Fruit fly (Drosophila melanogaster): ENCODE measurements around the gene Cyp4d1.

Gene Cyp4d1

DNA sequence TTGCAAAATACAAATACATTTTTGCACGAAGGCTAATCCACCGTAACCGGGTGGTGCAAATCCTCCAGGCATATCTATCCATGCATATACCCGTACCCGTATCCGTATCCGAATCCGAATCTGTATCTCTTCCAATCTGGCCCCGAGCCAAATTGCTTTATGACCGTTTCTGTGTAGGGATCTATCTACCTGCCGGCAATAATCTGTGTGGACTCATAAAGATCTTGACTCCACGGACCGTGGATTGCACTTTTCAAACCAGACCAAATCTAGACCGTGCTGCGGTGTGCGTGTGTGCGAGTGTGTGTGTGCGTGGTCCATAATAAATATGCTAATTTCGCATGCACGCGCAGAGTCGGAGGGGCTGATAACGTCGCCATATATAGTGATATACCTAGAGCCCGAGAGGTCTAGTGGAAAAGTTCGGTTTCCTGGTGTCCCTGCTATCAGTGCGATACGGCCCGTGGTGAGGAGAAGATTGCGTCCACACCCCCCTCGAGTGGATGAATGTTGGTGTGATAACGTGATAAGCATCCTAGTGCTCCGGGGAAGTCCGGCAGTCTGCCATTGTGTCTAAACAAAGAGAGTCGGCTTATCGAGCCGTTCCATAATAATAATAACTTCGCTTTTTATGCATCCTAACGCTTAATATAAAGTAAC is 19.6 kb downstream of the Cyp4d1 start:
- TF ChIP-seq Rel (GFP tag; optimal IDR thresholded peaks at IDR 0.05) (no peak), Rel (tag; optimal IDR thresholded peaks at IDR 0.05) (peak; percentile 96), fru (GFP tag; optimal IDR thresholded peaks at IDR 0.05) (no peak)

DNA sequence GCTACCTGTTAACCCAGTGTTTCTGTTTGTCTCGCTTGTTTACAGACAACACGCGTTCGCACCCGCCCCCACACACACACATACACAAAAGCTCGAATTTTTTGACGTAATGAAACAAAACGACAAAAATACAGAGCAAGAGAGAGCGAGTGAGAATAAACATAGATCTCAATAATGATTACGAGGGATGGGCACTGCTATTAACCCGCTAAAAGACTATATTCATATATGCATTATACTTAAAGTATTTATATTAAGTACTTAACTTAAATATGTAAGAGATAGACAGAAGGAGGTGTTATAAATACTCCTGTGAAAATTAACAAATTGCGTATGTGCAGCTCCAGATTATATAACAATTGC is 20.1 kb downstream of the Cyp4d1 start:
- TF ChIP-seq brk (GFP tag; optimal IDR thresholded peaks at IDR 0.05) = no peak
- TF ChIP-seq Myc (optimal IDR thresholded peaks at IDR 0.05) = no peak
- TF ChIP-seq Mio (GFP tag; optimal IDR thresholded peaks at IDR 0.05) = no peak
- no peak for TF ChIP-seq lola (GFP tag; optimal IDR thresholded peaks at IDR 0.05)
- TF ChIP-seq Dif (GFP tag; optimal IDR thresholded peaks at IDR 0.05; ENCODE audit: partially characterized antibody) = no peak
- no peak for TF ChIP-seq dl (GFP tag; optimal IDR thresholded peaks at IDR 0.05; ENCODE audit: insufficient read depth in 1 of 2, partially characterized antibody in 2 of 2)
- TF ChIP-seq dmrt93B (GFP tag; optimal IDR thresholded peaks at IDR 0.05) = peak; percentile 7
- TF ChIP-seq sv (GFP tag; optimal IDR thresholded peaks at IDR 0.05) = peak; percentile 44
- no peak for TF ChIP-seq N (GFP tag; optimal IDR thresholded peaks at IDR 0.05)
- peak; percentile 74 for TF ChIP-seq h (GFP tag; optimal IDR thresholded peaks at IDR 0.05)
- peak; percentile 28 for TF ChIP-seq dsf (GFP tag; optimal IDR thresholded peaks at IDR 0.05; ENCODE audit: borderline replicate concordance)
- peak; percentile 64 for TF ChIP-seq br (GFP tag; optimal IDR thresholded peaks at IDR 0.05)
- TF ChIP-seq CG32264 (GFP tag; optimal IDR thresholded peaks at IDR 0.05) = peak; percentile 33
- TF ChIP-seq OdsH (GFP tag; optimal IDR thresholded peaks at IDR 0.05) = no peak
- peak; percentile 23 for TF ChIP-seq jim (GFP tag; optimal IDR thresholded peaks at IDR 0.05)
- peak; percentile 61 for TF ChIP-seq Hnf4 (GFP tag; optimal IDR thresholded peaks at IDR 0.05)
- peak; percentile 64 for TF ChIP-seq sage (GFP tag; optimal IDR thresholded peaks at IDR 0.05)
- TF ChIP-seq Abd-B (GFP tag; optimal IDR thresholded peaks at IDR 0.05) = no peak
- peak; percentile 31 for TF ChIP-seq woc (GFP tag; optimal IDR thresholded peaks at IDR 0.05)
- peak; percentile 5 for TF ChIP-seq GATAd (GFP tag; optimal IDR thresholded peaks at IDR 0.05)
- peak; percentile 44 for TF ChIP-seq fru (GFP tag; optimal IDR thresholded peaks at IDR 0.05)
- TF ChIP-seq Hr83 (GFP tag; optimal IDR thresholded peaks at IDR 0.05; ENCODE audit: poor library complexity, severe bottlenecking) = peak; percentile 90
- no peak for TF ChIP-seq Dfd (GFP tag; optimal IDR thresholded peaks at IDR 0.05)
- no peak for TF ChIP-seq usp (GFP tag; optimal IDR thresholded peaks at IDR 0.05)
- TF ChIP-seq psq (GFP tag; optimal IDR thresholded peaks at IDR 0.05) = peak; percentile 31
- no peak for TF ChIP-seq pan (optimal IDR thresholded peaks at IDR 0.05)
- no peak for TF ChIP-seq Rel (GFP tag; optimal IDR thresholded peaks at IDR 0.05)
- TF ChIP-seq Rel (tag; optimal IDR thresholded peaks at IDR 0.05) = peak; percentile 35
- TF ChIP-seq tai (GFP tag; optimal IDR thresholded peaks at IDR 0.05) = no peak
- peak; percentile 68 for TF ChIP-seq rgr (GFP tag; optimal IDR thresholded peaks at IDR 0.05)
- TF ChIP-seq HLH106 (tag; optimal IDR thresholded peaks at IDR 0.05) = peak; percentile 63
- TF ChIP-seq Hr78 (GFP tag; optimal IDR thresholded peaks at IDR 0.05) = no peak
- TF ChIP-seq foxo (GFP tag; optimal IDR thresholded peaks at IDR 0.05) = peak in 1 of 2 experiments; percentile 53
- peak; percentile 3 for TF ChIP-seq CG9705 (GFP tag; optimal IDR thresholded peaks at IDR 0.05)
- TF ChIP-seq Sp1 (GFP tag; optimal IDR thresholded peaks at IDR 0.05) = peak; percentile 46
- TF ChIP-seq Jra (GFP tag; optimal IDR thresholded peaks at IDR 0.05) = peak; percentile 69

DNA sequence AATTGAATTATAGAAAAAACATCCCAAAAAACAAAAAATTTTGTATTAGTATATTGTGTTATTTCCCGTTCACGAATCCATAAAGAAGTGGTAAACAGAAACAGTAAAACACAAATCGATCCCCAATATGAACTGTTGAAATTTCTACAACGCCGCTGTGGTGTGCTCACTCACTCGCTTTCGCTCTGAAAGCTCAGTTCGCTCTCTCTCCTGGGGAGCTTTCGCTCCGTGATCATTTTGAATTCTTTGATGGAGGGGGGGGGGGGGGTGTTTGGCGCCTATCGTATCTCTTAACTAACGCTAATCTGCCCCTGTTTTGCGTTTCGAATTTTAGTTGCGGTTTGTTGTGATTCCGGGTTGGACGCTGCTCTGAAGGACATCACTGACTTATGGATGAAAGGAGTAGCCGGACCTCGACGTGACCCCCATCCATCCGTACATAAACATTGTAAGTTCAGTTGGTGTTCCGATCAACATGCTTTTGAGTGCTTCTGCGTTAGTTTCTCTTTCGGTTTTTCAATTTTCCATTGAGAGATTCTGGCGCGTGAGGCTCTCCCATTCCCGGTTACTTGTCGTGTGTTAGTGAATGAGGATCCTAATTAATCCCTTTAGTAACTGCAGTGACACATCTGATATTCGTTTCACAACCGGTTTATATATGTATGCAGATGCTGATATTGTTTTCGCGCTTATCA is 20.7 kb downstream of the Cyp4d1 start, which contains the start of gene D2hgdh:
Gene D2hgdh, plus strand, starts transcription at position 331 of the 695 bp plus-strand sequence.
- TF ChIP-seq Mio (GFP tag; optimal IDR thresholded peaks at IDR 0.05) = no peak
- TF ChIP-seq Abd-B (GFP tag; optimal IDR thresholded peaks at IDR 0.05) = no peak
- TF ChIP-seq usp (GFP tag; optimal IDR thresholded peaks at IDR 0.05) = no peak
- peak; percentile 23 for TF ChIP-seq h (GFP tag; optimal IDR thresholded peaks at IDR 0.05)
- TF ChIP-seq Sp1 (GFP tag; optimal IDR thresholded peaks at IDR 0.05) = no peak
- no peak for TF ChIP-seq sv (GFP tag; optimal IDR thresholded peaks at IDR 0.05)
- TF ChIP-seq lola (GFP tag; optimal IDR thresholded peaks at IDR 0.05) = no peak
- no peak for TF ChIP-seq jim (GFP tag; optimal IDR thresholded peaks at IDR 0.05)
- no peak for TF ChIP-seq woc (GFP tag; optimal IDR thresholded peaks at IDR 0.05)
- TF ChIP-seq Myc (optimal IDR thresholded peaks at IDR 0.05) = no peak
- TF ChIP-seq brk (GFP tag; optimal IDR thresholded peaks at IDR 0.05) = peak; percentile 23
- no peak for TF ChIP-seq Vsx2 (GFP tag; optimal IDR thresholded peaks at IDR 0.05; ENCODE audit: partially characterized antibody)
- no peak for TF ChIP-seq dsf (GFP tag; optimal IDR thresholded peaks at IDR 0.05; ENCODE audit: borderline replicate concordance)
- peak in 1 of 2 experiments; percentile 47 for TF ChIP-seq foxo (GFP tag; optimal IDR thresholded peaks at IDR 0.05)
- TF ChIP-seq CrebA (GFP tag; optimal IDR thresholded peaks at IDR 0.05; ENCODE audit: borderline replicate concordance) = no peak
- no peak for TF ChIP-seq CG9705 (GFP tag; optimal IDR thresholded peaks at IDR 0.05)
- TF ChIP-seq psq (GFP tag; optimal IDR thresholded peaks at IDR 0.05) = no peak
- no peak for TF ChIP-seq GATAd (GFP tag; optimal IDR thresholded peaks at IDR 0.05)
- TF ChIP-seq Rel (GFP tag; optimal IDR thresholded peaks at IDR 0.05) = no peak
- peak; percentile 35 for TF ChIP-seq Rel (tag; optimal IDR thresholded peaks at IDR 0.05)
- TF ChIP-seq N (GFP tag; optimal IDR thresholded peaks at IDR 0.05) = no peak
- no peak for TF ChIP-seq dmrt93B (GFP tag; optimal IDR thresholded peaks at IDR 0.05)
- no peak for TF ChIP-seq br (GFP tag; optimal IDR thresholded peaks at IDR 0.05)
- peak; percentile 41 for TF ChIP-seq Hnf4 (GFP tag; optimal IDR thresholded peaks at IDR 0.05)
- peak; percentile 44 for TF ChIP-seq Dif (GFP tag; optimal IDR thresholded peaks at IDR 0.05; ENCODE audit: partially characterized antibody)
- TF ChIP-seq rgr (GFP tag; optimal IDR thresholded peaks at IDR 0.05) = peak; percentile 56
- no peak for TF ChIP-seq Jra (GFP tag; optimal IDR thresholded peaks at IDR 0.05)
- peak; percentile 25 for TF ChIP-seq ey (GFP tag; optimal IDR thresholded peaks at IDR 0.05)
- no peak for TF ChIP-seq Hr83 (GFP tag; optimal IDR thresholded peaks at IDR 0.05; ENCODE audit: poor library complexity, severe bottlenecking)
- peak; percentile 50 for TF ChIP-seq HLH106 (tag; optimal IDR thresholded peaks at IDR 0.05)
- no peak for TF ChIP-seq dl (GFP tag; optimal IDR thresholded peaks at IDR 0.05; ENCODE audit: insufficient read depth in 1 of 2, partially characterized antibody in 2 of 2)
- no peak for TF ChIP-seq sage (GFP tag; optimal IDR thresholded peaks at IDR 0.05)
- peak; percentile 46 for TF ChIP-seq OdsH (GFP tag; optimal IDR thresholded peaks at IDR 0.05)
- no peak for TF ChIP-seq tai (GFP tag; optimal IDR thresholded peaks at IDR 0.05)
- no peak for TF ChIP-seq pan (optimal IDR thresholded peaks at IDR 0.05)
- TF ChIP-seq fru (GFP tag; optimal IDR thresholded peaks at IDR 0.05) = no peak
- TF ChIP-seq Dfd (GFP tag; optimal IDR thresholded peaks at IDR 0.05) = no peak
